Worm (Caenorhabditis elegans): ENCODE measurements around the gene nmur-3.
A peak's percentile ranks its signal among the peaks of the same experiment; 100 is the strongest.

nmur-3 gene

ce11 chrX:4504108-4504668 is 37.9 kb downstream of the nmur-3 start, which contains the start of gene dgk-2 (continued):
- TF ChIP-seq nhr-19 (GFP tag; conservative IDR thresholded peaks at IDR 0.05) (no peak), sox-4 (tag; optimal IDR thresholded peaks at IDR 0.05) (no peak), nhr-76 (tag; optimal IDR thresholded peaks at IDR 0.05) (no peak), ceh-88 (GFP tag; IDR thresholded peaks at IDR 0.05) (0 out of 2 replicates have a peak, but pooled peaks have one; percentile 9), ceh-82 (tag; optimal IDR thresholded peaks at IDR 0.05) (no peak), unc-98 (GFP tag; IDR thresholded peaks at IDR 0.05) (no peak), fkh-8 (tag; optimal IDR thresholded peaks at IDR 0.05) (no peak), C34B4.2 (tag; optimal IDR thresholded peaks at IDR 0.05) (no peak), zip-4 (GFP tag; optimal IDR thresholded peaks at IDR 0.05) (no peak), vab-15 (tag; optimal IDR thresholded peaks at IDR 0.05) (no peak)

- TF ChIP-seq mdl-1 (tag; optimal IDR thresholded peaks at IDR 0.05) (no peak), elt-3 (tag; optimal IDR thresholded peaks at IDR 0.05) (no peak), zag-1 (tag; optimal IDR thresholded peaks at IDR 0.05) (no peak), dpl-1 (GFP tag; optimal IDR thresholded peaks at IDR 0.05) (no peak), ama-1 (optimal IDR thresholded peaks at IDR 0.05) (no peak), hlh-17 (GFP tag; optimal IDR thresholded peaks at IDR 0.05; ENCODE audit: borderline replicate concordance) (no peak), nhr-84 (tag; optimal IDR thresholded peaks at IDR 0.05) (no peak), alr-1 (tag; optimal IDR thresholded peaks at IDR 0.05; ENCODE audit: borderline replicate concordance) (no peak), sup-37 (GFP tag; optimal IDR thresholded peaks at IDR 0.05) (no peak), hpl-2 (GFP tag; optimal IDR thresholded peaks at IDR 0.05) (no peak), unc-130 (tag; optimal IDR thresholded peaks at IDR 0.05) (no peak), skn-1 (tag; optimal IDR thresholded peaks at IDR 0.05) (no peak), hlh-4 (tag; optimal IDR thresholded peaks at IDR 0.05) (no peak), nhr-76 (tag; optimal IDR thresholded peaks at IDR 0.05) (no peak), elt-2 (tag; optimal IDR thresholded peaks at IDR 0.05) (peak; percentile 2), nhr-85 (tag) (peak; percentile 54), lin-14 (GFP tag; optimal IDR thresholded peaks at IDR 0.05) (peak; percentile 66), pag-3 (tag; optimal IDR thresholded peaks at IDR 0.05; ENCODE audit: borderline replicate concordance, insufficient read depth) (no peak), nhr-71 (tag; optimal IDR thresholded peaks at IDR 0.05) (peak; percentile 6), nhr-12 (tag; optimal IDR thresholded peaks at IDR 0.05) (no peak), tlp-1 (tag; optimal IDR thresholded peaks at IDR 0.05) (no peak), C16A3.4 (tag; optimal IDR thresholded peaks at IDR 0.05) (peak; percentile 12), snu-23 (GFP tag; optimal IDR thresholded peaks at IDR 0.05) (peak; percentile 62), lir-3 (tag; optimal IDR thresholded peaks at IDR 0.05; ENCODE audit: poor library complexity) (no peak), nhr-77 (tag; optimal IDR thresholded peaks at IDR 0.05) (peak; percentile 4), pax-3 (tag; optimal IDR thresholded peaks at IDR 0.05) (no peak), unc-98 (GFP tag; IDR thresholded peaks at IDR 0.05) (no peak), nhr-47 (tag; optimal IDR thresholded peaks at IDR 0.05) (no peak), lin-15B (tag; optimal IDR thresholded peaks at IDR 0.05) (no peak), nhr-237 (tag; optimal IDR thresholded peaks at IDR 0.05) (no peak), xbp-1 (tag; optimal IDR thresholded peaks at IDR 0.05) (peak; percentile 24), nhr-19 (GFP tag; conservative IDR thresholded peaks at IDR 0.05) (no peak), mep-1 (tag; optimal IDR thresholded peaks at IDR 0.05) (peak; percentile 43), ztf-4 (tag; optimal IDR thresholded peaks at IDR 0.05) (no peak), lin-39 (tag; optimal IDR thresholded peaks at IDR 0.05) (no peak), efl-1 (optimal IDR thresholded peaks at IDR 0.05) (no peak), efl-1 (GFP tag; optimal IDR thresholded peaks at IDR 0.05 in 1 of 2) (no peak), ets-5 (GFP tag; IDR thresholded peaks at IDR 0.05) (no peak), tbx-2 (tag; optimal IDR thresholded peaks at IDR 0.05) (no peak), pqm-1 (tag; optimal IDR thresholded peaks at IDR 0.05) (no peak), fkh-4 (tag; optimal IDR thresholded peaks at IDR 0.05; ENCODE audit: borderline replicate concordance) (no peak), jun-1 (tag; optimal IDR thresholded peaks at IDR 0.05) (peak; percentile 36), fkh-8 (tag; optimal IDR thresholded peaks at IDR 0.05) (no peak), blmp-1 (tag; optimal IDR thresholded peaks at IDR 0.05) (peak; percentile 71), ceh-88 (GFP tag; IDR thresholded peaks at IDR 0.05) (no peak)
Measured at ce11 chrX:4507122-4507681, 40.9 kb downstream of the nmur-3 start.
